Worm (Caenorhabditis elegans) whole organism, midembryonic: ENCODE data around the gene F36H12.10.
"Not testable (repeated sequence)": the region's sequence is repeated elsewhere in the genome, so short reads cannot be mapped to it uniquely, and the experiment has no call there.

ENCODE experiments used
- T22C8.4 ChIP-seq: fragments of 200-800 bp; sonication (Bioruptor generic); IDR thresholded peaks from 2 replicates; pipeline ENCODE4 v1.3.6; 2022; ENCODE audit warnings: missing genetic modification characterization, missing compliant biosample characterization
- cog-1 ChIP-seq: sonication (generic microtip); optimal IDR thresholded peaks from 2 replicates; lab custom pipeline; 2016; ENCODE audit warnings: missing genetic modification characterization, missing compliant biosample characterization
- flt-1 ChIP-seq: fragments of 200-800 bp; sonication (Bioruptor generic); IDR thresholded peaks from 2 replicates; pipeline ENCODE4 v1.3.6; 2022; ENCODE audit warnings: missing genetic modification characterization, missing compliant biosample characterization
- klf-2 ChIP-seq: fragments of 200-800 bp; sonication (Bioruptor generic); conservative IDR thresholded peaks from 2 replicates; pipeline ENCODE4 v1.3.6; 2022; ENCODE audit warnings: missing genetic modification reagents, missing genetic modification characterization, missing compliant biosample characterization
- med-1 ChIP-seq: sonication (generic microtip); optimal IDR thresholded peaks from 2 replicates; lab custom pipeline; 2017; ENCODE audit warnings: missing genetic modification characterization, mild to moderate bottlenecking, missing compliant biosample characterization, antibody characterized with exemption, missing genetic modification reagents; ENCODE audit not compliant: insufficient read depth
- ref-1 ChIP-seq: fragments of 200-800 bp; sonication (Bioruptor generic); conservative IDR thresholded peaks from 2 replicates; pipeline ENCODE4 v1.3.6; 2022; ENCODE audit warnings: missing genetic modification reagents, missing genetic modification characterization, missing compliant biosample characterization
- tab-1 ChIP-seq: fragments of 200-800 bp; sonication (Bioruptor generic); IDR thresholded peaks from 2 replicates; pipeline ENCODE4 v1.3.6; 2022; ENCODE audit warnings: missing genetic modification characterization, missing compliant biosample characterization
- ztf-23 ChIP-seq: fragments of 200-800 bp; sonication (Bioruptor generic); IDR thresholded peaks from 2 replicates; pipeline ENCODE4 v1.3.6; 2022; ENCODE audit warnings: missing genetic modification reagents, missing genetic modification characterization, missing compliant biosample characterization
- ztf-29 ChIP-seq: fragments of 200-800 bp; sonication (Bioruptor generic); IDR thresholded peaks from 2 replicates; pipeline ENCODE4 v1.3.6; 2022; ENCODE audit warnings: missing genetic modification reagents, missing genetic modification characterization, missing compliant biosample characterization

F36H12.10 gene

ce11 chrIV:5277752-5278151 is 23.2 kb upstream of the F36H12.10 start, which contains the start of gene F36H12.17:
F36H12.17 (minus strand) TSS chrIV:5277852.
- TF ChIP-seq ref-1, result no peak
- no peak for TF ChIP-seq ztf-23
- no peak for TF ChIP-seq cog-1
- no peak for TF ChIP-seq ztf-29
- TF ChIP-seq flt-1 (GFP tag; lab: Robert Waterston, UW), result no peak
- TF ChIP-seq med-1 (GFP tag; lab: Kevin White, UChicago), result no peak
- TF ChIP-seq klf-2 (GFP tag; lab: Robert Waterston, UW), result no peak
- no peak for TF ChIP-seq T22C8.4 (GFP tag; lab: Robert Waterston, UW)
- TF ChIP-seq tab-1 (GFP tag; lab: Robert Waterston, UW), result no peak

- TF ChIP-seq ztf-23, result no peak
- TF ChIP-seq med-1 (GFP tag; lab: Kevin White, UChicago), result no peak
- TF ChIP-seq T22C8.4 (GFP tag; lab: Robert Waterston, UW), result no peak
- no peak for TF ChIP-seq klf-2 (GFP tag; lab: Robert Waterston, UW)
These were observed 19.6 kb upstream of the F36H12.10 start, which contains the start of gene slfl-4 for ce11 chrIV:5274123-5274581. slfl-4 (plus strand) TSS chrIV:5274531.

DNA sequence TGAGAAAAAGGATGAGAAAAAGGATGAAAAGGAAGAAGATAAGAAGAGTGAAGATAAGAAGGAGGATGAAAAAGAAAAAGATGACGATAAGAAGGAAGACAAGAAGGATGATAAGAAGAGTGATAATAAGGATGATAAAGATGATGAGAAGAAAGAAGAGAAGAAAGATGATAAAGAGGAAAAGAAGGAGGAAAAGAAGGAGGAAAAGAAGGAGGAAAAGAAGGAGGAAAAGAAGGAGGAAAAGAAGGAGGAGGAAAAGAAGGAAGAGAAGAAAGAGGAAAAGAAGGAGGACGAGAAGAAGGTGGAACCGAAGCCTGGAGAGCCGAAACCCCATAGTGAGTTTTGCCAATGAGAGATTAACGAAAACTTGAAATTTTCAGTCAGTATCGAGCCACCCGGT is 18.8 kb upstream of the F36H12.10 start:
- TF ChIP-seq med-1 (GFP tag; lab: Kevin White, UChicago) (no peak), T22C8.4 (GFP tag; lab: Robert Waterston, UW) (no peak), tab-1 (GFP tag; lab: Robert Waterston, UW) (no peak), ref-1 (no peak), flt-1 (GFP tag; lab: Robert Waterston, UW) (no peak), ztf-29 (no peak), ztf-23 (no peak), klf-2 (GFP tag; lab: Robert Waterston, UW) (no peak), cog-1 (no peak)

DNA sequence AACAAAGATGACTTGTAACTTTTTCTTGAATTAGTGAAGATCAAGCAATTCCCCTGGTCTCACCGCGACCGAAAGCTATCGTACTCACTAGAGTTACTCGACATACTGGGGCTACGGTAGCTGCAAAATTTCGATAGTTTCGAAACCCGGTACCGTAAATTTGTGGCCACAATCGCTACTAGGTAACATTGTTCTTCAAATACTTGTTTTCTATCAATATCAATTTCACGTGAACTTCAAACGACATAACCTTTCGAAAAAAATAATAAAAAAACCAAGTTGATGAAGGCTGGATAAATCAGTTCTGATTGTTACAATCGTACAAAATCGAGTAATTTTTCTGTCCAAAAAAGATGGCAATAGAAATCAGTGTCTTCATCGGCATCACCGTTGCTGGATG is 17.9 kb upstream of the F36H12.10 start, which contains the start of gene F36H12.3:
Gene F36H12.3, plus strand, starts transcription at position 301 of the 400 bp plus-strand sequence.
- TF ChIP-seq ztf-23 (no peak), ref-1 (no peak), flt-1 (GFP tag; lab: Robert Waterston, UW) (no peak), cog-1 (no peak), tab-1 (GFP tag; lab: Robert Waterston, UW) (no peak), klf-2 (GFP tag; lab: Robert Waterston, UW) (no peak)

DNA sequence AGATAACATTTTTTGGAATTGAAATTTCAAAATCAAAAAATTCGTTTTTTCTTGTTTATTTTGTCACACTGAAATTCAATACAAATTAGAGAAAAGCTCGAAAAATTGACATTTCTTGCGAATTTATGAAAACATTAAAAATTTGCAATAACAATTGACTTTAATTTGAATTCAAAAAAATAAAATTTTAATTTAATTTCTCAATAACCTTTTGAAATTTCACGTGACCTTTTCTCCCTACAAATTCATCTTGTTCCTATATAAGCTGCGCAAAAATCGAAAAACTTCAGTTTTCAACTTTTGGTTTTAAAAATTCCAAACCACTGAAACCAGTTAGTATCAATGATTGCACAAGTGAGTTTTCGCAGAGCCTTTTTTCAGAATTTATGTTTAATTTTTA is 14.2 kb upstream of the F36H12.10 start, which contains the start of gene F36H12.4:
Gene F36H12.4, plus strand, starts transcription at position 301 of the 400 bp plus-strand sequence.
- TF ChIP-seq T22C8.4 (GFP tag; lab: Robert Waterston, UW), result no peak
- TF ChIP-seq ztf-23, result no peak
- TF ChIP-seq flt-1 (GFP tag; lab: Robert Waterston, UW), result no peak
- TF ChIP-seq klf-2 (GFP tag; lab: Robert Waterston, UW), result no peak
- no peak for TF ChIP-seq cog-1

- TF ChIP-seq ref-1 (no peak), ztf-23 (no peak), med-1 (GFP tag; lab: Kevin White, UChicago) (no peak), T22C8.4 (GFP tag; lab: Robert Waterston, UW) (no peak), flt-1 (GFP tag; lab: Robert Waterston, UW) (no peak), tab-1 (GFP tag; lab: Robert Waterston, UW) (no peak), klf-2 (GFP tag; lab: Robert Waterston, UW) (no peak), ztf-29 (no peak), cog-1 (no peak)
These were observed 11.9 kb upstream of the F36H12.10 start, which contains the start of gene F36H12.5 for ce11 chrIV:5266474-5266873. F36H12.5 (plus strand) TSS chrIV:5266774.

ce11 chrIV:5260289-5260688 is 5.7 kb upstream of the F36H12.10 start, which contains the start of gene msp-19:
msp-19 (plus strand) TSS chrIV:5260589.
- TF ChIP-seq T22C8.4 (GFP tag; lab: Robert Waterston, UW); med-1 (GFP tag; lab: Kevin White, UChicago); flt-1 (GFP tag; lab: Robert Waterston, UW): not testable (repeated sequence)

- not testable (repeated sequence) for TF ChIP-seq ztf-23; tab-1 (GFP tag; lab: Robert Waterston, UW); flt-1 (GFP tag; lab: Robert Waterston, UW)
These were observed 3.8 kb upstream of the F36H12.10 start, which contains the start of gene ttbk-2.1 for ce11 chrIV:5258385-5258784. ttbk-2.1 (plus strand) TSS chrIV:5258685.

- not testable (repeated sequence) for TF ChIP-seq ref-1; klf-2 (GFP tag; lab: Robert Waterston, UW); tab-1 (GFP tag; lab: Robert Waterston, UW)
These were observed 2.2 kb upstream of the F36H12.10 start, which contains the start of gene F36H12.9 for ce11 chrIV:5256731-5257130. F36H12.9 (plus strand) TSS chrIV:5257031.

DNA sequence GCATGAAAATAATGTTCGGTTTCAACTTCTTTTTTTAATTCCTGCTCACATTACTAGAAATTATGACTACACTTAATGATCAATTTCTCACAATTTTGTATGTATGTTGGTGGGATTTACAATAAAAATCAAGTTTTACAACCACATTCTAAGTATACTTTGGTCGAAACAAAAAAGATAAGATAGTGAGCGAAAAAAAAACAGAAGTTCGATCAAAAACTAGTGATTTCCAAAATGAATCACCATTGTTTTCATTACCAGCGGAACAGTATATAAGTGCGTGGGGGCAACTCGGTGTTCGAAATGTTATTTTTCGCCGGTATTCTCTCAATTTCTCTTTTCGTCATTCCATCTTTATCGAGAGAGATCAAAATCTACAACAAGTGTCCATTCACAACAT is 24.0 kb downstream of the F36H12.10 start, which contains the start of gene thn-5:
Gene thn-5, plus strand, starts transcription at position 301 of the 400 bp plus-strand sequence.
- TF ChIP-seq tab-1 (GFP tag; lab: Robert Waterston, UW), result no peak
- no peak for TF ChIP-seq med-1 (GFP tag; lab: Kevin White, UChicago)
- TF ChIP-seq T22C8.4 (GFP tag; lab: Robert Waterston, UW), result no peak
- no peak for TF ChIP-seq cog-1
- no peak for TF ChIP-seq ref-1
- no peak for TF ChIP-seq flt-1 (GFP tag; lab: Robert Waterston, UW)
- TF ChIP-seq ztf-23, result no peak
- TF ChIP-seq ztf-29, result no peak
- no peak for TF ChIP-seq klf-2 (GFP tag; lab: Robert Waterston, UW)
